Worm (Caenorhabditis elegans): ENCODE results near the gene cku-70.

- TF ChIP-seq fkh-10 (GFP tag; optimal IDR thresholded peaks at IDR 0.05), result no peak
- no peak for TF ChIP-seq ama-1 (optimal IDR thresholded peaks at IDR 0.05)
- TF ChIP-seq duxl-1 (tag; optimal IDR thresholded peaks at IDR 0.05; ENCODE audit: poor library complexity), result no peak
- TF ChIP-seq nhr-25 (tag; optimal IDR thresholded peaks at IDR 0.05; ENCODE audit: borderline replicate concordance, insufficient read depth), result no peak
- no peak for TF ChIP-seq lin-29 (GFP tag; IDR thresholded peaks at IDR 0.05)
- TF ChIP-seq lin-39 (tag; optimal IDR thresholded peaks at IDR 0.05), result no peak
- no peak for TF ChIP-seq mxl-2 (GFP tag; conservative IDR thresholded peaks at IDR 0.05)
- TF ChIP-seq mdl-1 (tag; optimal IDR thresholded peaks at IDR 0.05), result no peak
- no peak for TF ChIP-seq nhr-6 (tag; optimal IDR thresholded peaks at IDR 0.05)
- no peak for TF ChIP-seq nhr-41 (GFP tag; IDR thresholded peaks at IDR 0.05)
Measured at ce11 chrIII:11188132-11188531, 33.5 kb downstream of the cku-70 start.
